Worm (Caenorhabditis elegans) whole organism, midembryonic: ENCODE results near the gene ida-1.

Experiments
- T22C8.4 ChIP-seq: fragments of 200-800 bp; sonication (Bioruptor generic); IDR thresholded peaks from 2 replicates; pipeline ENCODE4 v1.3.6; 2022; ENCODE audit warnings: missing genetic modification characterization, missing compliant biosample characterization
- flt-1 ChIP-seq: fragments of 200-800 bp; sonication (Bioruptor generic); IDR thresholded peaks from 2 replicates; pipeline ENCODE4 v1.3.6; 2022; ENCODE audit warnings: missing genetic modification characterization, missing compliant biosample characterization
- med-1 ChIP-seq: sonication (generic microtip); optimal IDR thresholded peaks from 2 replicates; lab custom pipeline; 2017; ENCODE audit warnings: missing genetic modification characterization, mild to moderate bottlenecking, missing compliant biosample characterization, antibody characterized with exemption, missing genetic modification reagents; ENCODE audit not compliant: insufficient read depth
- ref-1 ChIP-seq: fragments of 200-800 bp; sonication (Bioruptor generic); conservative IDR thresholded peaks from 2 replicates; pipeline ENCODE4 v1.3.6; 2022; ENCODE audit warnings: missing genetic modification reagents, missing genetic modification characterization, missing compliant biosample characterization
- tab-1 ChIP-seq: fragments of 200-800 bp; sonication (Bioruptor generic); IDR thresholded peaks from 2 replicates; pipeline ENCODE4 v1.3.6; 2022; ENCODE audit warnings: missing genetic modification characterization, missing compliant biosample characterization
- ztf-23 ChIP-seq: fragments of 200-800 bp; sonication (Bioruptor generic); IDR thresholded peaks from 2 replicates; pipeline ENCODE4 v1.3.6; 2022; ENCODE audit warnings: missing genetic modification reagents, missing genetic modification characterization, missing compliant biosample characterization

DNA sequence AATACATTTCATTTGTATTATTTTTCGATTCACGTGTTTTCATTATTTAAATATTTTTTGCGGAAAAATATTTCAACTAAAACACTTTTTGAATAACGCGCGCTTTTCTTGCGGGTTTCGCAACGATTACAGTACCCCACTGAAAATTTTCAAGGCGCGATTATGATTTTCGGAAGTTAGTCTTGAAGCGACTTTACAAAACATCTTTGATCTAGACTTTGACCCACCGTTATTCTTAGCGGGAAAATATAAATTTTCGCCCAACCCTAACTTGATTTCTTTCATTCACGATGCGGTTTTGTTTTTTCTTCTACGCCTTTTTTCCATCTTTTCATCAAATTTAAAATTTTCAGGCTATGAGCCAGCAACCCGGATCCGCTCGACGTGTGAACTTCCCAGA lies 27.5 kb upstream of the ida-1 start, which contains the start of gene egg-1:
- no peak for TF ChIP-seq med-1
- TF ChIP-seq ztf-23, result no peak
- no peak for TF ChIP-seq T22C8.4 (GFP tag; lab: Robert Waterston, UW)
- TF ChIP-seq ref-1 (GFP tag; lab: Robert Waterston, UW), result no peak
- no peak for TF ChIP-seq flt-1 (GFP tag; lab: Robert Waterston, UW)
- TF ChIP-seq tab-1, result no peak
